Worm (Caenorhabditis elegans) whole organism, L4/young adult: Measurements from ENCODE around the gene C47D12.2.

ENCODE experiments used
- W03F9.2 ChIP-seq: fragments of 150-350 bp; optimal IDR thresholded peaks from 2 replicates; lab custom pipeline; 2014; ENCODE audit warnings: missing biosample characterization, missing genetic modification characterization
- him-1 ChIP-seq: sonication (generic microtip); optimal IDR thresholded peaks from 2 replicates; lab custom pipeline; 2016; ENCODE audit warnings: missing genotype, missing genetic modification reagents, missing genetic modification characterization, missing compliant biosample characterization

DNA sequence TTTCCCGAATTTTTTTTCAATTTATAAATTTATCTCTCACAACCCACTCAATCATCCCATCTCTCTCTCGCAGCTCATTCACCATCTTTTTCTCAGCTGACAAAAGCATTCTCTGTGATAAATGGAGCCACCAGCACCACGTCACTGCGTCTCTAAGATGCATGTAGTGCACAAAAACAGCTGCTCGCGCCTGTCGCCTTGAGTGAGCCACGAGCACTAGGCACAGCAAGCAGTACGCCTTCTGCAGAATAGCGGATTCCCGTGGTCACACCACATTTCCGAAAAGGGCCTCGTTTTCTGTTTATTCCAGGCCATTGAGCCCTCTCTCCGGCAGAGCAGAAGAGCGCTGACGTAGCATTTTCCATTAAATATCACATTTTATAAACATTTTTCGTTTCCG lies 37.5 kb downstream of the C47D12.2 start, which contains the start of gene F13D12.10:
- TF ChIP-seq him-1 (tag; lab: Kevin White, UChicago), result no peak
- no peak for TF ChIP-seq W03F9.2 (tag; lab: Kevin White, UChicago)
